Worm (Caenorhabditis elegans) whole organism, dauer: ENCODE data around the gene ptr-9.

Source experiments
- unc-62 ChIP-seq: sonication (generic microtip); optimal IDR thresholded peaks from 2 replicates; lab custom pipeline; 2017; ENCODE audit warnings: missing biosample characterization, missing genetic modification reagents, missing genetic modification characterization

Gene ptr-9

DNA sequence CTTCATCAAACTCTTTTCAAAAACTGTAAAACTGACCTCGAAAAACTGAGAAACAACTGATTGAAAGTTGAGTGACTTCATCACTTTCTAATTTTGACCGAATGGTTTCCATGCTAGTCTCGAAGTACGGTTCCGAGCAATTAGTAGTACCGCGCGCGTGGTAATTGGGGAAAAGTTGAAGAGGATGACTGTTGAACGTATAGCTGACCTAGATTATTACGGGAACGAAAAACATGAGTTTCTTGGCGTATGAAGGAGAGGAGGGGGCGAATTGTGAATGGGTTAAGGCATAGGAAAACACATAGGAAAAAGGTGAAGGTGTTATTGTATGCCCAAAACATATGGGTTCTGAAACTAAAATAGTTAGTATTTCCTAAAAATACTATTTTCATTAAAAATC, at the start of gene ptr-9:
Gene ptr-9, minus strand, starts transcription at position 101 of the 400 bp plus-strand sequence.
- no peak for TF ChIP-seq unc-62 (GFP tag; lab: Kevin White, UChicago)

DNA sequence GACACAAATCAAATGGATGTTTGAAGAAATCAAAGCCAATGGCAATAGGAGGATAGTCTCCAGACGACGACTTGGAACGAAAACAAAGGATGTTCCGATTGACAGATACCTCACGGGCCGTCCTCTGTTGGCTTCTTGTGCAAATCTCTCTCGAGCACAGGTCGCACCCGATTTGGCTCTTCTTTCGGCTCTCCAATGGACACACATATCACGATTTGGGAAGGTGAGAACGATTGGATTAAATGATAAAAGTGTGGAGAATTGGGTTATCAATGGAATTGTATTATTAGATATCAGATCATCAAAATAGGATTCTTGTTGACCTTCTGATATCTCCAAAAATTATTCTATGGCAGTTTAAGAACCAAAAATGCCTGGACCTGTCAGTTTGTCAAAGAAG, 44.7 kb upstream of the ptr-9 start, which contains the start of gene ZC84.1:
Gene ZC84.1, minus strand, starts transcription at position 101 of the 400 bp plus-strand sequence.
- no peak for TF ChIP-seq unc-62 (GFP tag; lab: Kevin White, UChicago)

DNA sequence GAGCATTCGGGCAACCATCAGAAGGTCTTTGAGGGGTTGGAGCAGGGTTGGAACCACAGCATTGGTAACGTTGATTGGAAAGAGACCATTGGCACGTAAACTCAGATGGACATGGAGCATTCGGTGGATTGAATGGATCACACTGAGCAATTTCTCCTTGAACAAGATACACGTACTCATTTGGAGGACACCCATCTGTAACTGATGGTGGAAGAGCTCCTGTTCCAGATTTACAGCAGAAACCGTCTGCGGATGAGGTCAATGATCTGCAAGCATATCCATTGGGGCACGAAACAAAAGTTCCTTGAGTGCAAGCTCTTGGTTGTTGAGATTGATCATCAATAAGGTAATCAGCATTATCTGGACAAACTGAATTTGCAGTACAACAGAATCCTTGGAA, 40.5 kb upstream of the ptr-9 start:
- TF ChIP-seq unc-62 (GFP tag; lab: Kevin White, UChicago): no peak

ce11 chrIII:9199605-9200004, 38.2 kb upstream of the ptr-9 start, which contains the start of gene ZC84.6:
ZC84.6 (minus strand) TSS chrIII:9199705.
- TF ChIP-seq unc-62 (GFP tag; lab: Kevin White, UChicago): no peak

DNA sequence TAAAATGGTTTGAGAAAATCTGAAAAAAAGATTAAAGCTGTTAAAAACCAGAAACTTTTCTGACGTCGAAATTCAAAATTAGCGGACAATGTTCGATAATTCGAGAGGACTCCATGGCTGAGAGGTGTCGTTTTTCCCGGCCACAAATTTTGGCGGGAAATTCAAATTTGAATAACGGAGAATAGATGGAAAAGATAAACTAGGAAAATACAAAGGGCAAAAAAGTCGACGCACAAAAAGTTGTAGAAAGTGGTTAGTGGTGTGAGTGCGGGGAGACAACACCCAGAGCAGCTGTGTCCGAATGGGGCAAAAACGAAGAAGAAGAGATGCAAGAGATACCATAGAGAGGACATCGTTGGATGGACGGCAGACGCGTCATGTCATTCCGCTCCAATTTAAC, 29.6 kb upstream of the ptr-9 start, which contains the start of gene cls-3:
Gene cls-3, minus strand, starts transcription at position 19 of the 400 bp plus-strand sequence.
- TF ChIP-seq unc-62 (GFP tag; lab: Kevin White, UChicago): no peak

- TF ChIP-seq unc-62 (GFP tag; lab: Kevin White, UChicago): no peak
These were observed 24.3 kb upstream of the ptr-9 start, which contains the start of gene ZC84.7 for ce11 chrIII:9185722-9186121. ZC84.7 (plus strand) TSS chrIII:9186022.

DNA sequence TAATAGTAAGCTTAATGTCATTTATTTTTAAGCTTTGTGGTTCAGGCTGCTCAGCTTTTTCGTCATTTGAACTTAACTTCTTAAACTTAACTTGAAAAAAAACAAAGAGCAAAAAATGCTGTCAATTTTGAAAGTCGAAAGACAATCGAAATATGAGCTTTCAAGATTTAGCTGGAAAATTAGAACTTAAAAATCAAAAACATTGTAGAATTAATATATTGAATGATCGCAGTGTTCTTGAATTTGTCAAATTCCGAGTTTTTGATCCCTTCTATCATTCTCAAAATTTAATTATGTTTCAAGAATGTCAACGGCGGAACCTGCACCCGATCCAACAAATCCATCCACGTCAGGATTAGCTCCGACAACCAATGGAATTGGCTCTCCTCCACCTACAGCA, 19.8 kb upstream of the ptr-9 start, which contains the start of gene tax-4:
Gene tax-4, plus strand, starts transcription at position 301 of the 400 bp plus-strand sequence.
- TF ChIP-seq unc-62 (GFP tag; lab: Kevin White, UChicago): no peak

ce11 chrIII:9177874-9178273, 16.4 kb upstream of the ptr-9 start:
- no peak for TF ChIP-seq unc-62 (GFP tag; lab: Kevin White, UChicago)

DNA sequence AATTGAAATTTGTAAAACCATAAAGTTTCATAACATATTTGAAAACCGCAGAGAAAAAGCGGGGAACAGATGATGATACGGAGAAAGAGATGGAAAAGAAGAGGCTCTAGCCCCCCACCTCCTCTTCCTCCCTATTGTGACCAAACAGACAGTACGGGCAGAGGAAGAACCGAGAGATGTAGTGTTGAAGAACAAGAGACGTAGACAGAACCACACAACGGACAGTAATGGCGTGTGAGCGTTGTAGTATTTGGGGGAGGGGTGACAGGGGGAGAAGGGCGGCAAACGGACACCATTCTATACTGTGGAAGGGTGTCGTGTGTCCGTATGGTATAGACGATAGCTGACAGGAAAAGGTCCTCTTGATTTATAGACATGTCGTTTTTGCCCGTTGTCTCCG, 14.6 kb upstream of the ptr-9 start:
- TF ChIP-seq unc-62 (GFP tag; lab: Kevin White, UChicago): no peak

DNA sequence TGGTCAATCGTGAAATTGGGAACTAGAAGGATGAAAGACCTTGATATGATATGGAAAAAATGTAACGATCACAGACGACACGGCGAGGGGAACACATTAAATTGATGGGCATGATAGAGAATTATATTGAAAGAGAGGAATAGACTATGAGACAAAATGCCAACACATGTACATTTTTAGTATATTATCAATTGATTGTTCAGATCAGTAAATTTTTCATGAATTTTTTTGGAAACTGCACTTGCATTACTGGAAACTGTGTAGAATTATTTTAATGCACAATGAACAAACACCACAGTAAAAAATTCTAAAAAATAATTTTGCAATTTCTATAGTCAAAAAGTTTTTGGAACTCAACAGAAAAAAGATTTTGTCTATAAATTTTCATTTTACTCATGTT, 11.8 kb upstream of the ptr-9 start:
- TF ChIP-seq unc-62 (GFP tag; lab: Kevin White, UChicago): no peak

DNA sequence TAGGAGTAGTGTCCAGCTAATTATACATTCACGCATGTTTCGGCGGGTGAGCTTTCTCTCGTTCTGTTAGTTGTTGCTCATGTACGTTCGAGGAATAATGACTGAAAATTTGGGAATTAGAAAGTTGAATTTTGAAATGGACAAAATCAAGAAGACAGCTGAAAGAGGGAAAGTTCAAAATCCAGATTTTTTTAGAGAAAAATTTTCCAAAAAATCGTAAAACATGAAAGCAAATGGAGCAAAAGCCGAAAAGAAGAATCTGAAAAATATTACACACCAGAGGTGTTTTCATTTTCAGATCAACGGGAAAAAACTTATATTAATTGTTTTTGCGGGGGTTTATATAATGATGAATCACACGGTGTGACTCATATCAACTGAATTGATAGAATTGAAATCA, 11.2 kb upstream of the ptr-9 start, which contains the start of gene ina-1:
Gene ina-1, minus strand, starts transcription at position 101 of the 400 bp plus-strand sequence.
- TF ChIP-seq unc-62 (GFP tag; lab: Kevin White, UChicago): no peak

DNA sequence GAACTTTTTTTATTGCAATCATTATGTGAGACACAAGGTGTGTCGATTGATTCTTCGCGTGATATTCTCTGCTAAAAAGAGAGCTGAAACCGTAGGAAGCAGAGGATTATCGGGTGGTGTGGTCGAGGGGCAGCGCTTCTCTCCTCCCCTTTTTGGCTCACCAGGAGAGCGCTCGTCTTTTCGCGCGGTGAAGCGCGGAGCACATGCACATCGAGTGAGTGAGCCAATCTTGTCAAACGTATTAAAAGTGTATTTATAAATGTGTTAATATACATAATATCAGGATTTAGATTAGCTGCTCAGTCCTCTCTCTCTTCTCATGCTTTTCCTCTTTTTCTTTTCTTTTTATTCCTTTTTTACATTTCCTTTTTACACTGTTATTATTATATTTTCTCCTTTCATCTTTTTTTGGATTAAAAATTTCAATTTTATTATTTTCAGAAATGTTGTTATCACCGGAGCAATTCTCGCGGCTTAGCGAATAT, 1.2 kb upstream of the ptr-9 start, which contains the start of gene dgk-3:
Gene dgk-3, plus strand, starts transcription at position 435 of the 485 bp plus-strand sequence.
- TF ChIP-seq unc-62 (GFP tag; lab: Kevin White, UChicago): no peak

DNA sequence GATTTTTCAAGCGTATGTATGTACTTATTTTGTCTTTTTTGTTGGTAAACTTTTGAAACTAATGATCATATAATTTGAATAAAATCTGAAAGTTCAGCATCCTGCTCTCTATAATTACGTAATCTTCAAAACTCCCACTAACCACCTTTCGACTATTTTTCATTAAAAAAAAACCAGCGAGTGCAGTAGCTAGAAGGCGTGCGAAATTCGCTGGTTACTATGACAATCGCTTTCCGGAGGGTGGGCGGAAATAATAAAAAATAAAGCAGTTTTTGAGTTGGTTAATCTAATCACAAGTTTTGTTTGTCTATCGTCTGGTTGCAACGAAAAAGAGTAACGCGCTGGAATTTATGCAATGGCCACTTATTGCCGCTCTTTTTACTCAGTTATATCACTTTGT, 6.7 kb downstream of the ptr-9 start, which contains the start of gene irld-34:
Gene irld-34, plus strand, starts transcription at position 301 of the 400 bp plus-strand sequence.
- TF ChIP-seq unc-62 (GFP tag; lab: Kevin White, UChicago): no peak

DNA sequence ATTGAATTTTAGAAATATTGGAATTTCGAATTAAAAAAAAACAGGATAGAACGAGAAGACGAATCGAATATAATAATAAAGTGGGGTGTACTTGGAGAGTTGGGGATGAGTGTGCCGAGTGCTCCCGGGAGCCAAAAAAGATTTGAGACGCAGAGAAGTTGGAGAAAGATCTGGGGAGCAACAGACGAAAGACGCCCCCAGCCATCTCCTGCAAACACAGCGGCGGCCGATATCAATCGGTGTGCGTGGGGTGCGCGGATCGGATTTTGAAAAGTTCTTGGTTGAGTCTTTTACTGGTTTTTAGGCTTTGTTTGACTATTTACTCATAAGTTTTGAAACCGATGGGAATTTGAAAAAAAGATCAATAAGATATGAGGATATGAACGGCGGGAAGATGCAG, 7.6 kb downstream of the ptr-9 start, which contains the start of gene nhl-1:
Gene nhl-1, minus strand, starts transcription at position 101 of the 400 bp plus-strand sequence.
- TF ChIP-seq unc-62 (GFP tag; lab: Kevin White, UChicago): no peak

DNA sequence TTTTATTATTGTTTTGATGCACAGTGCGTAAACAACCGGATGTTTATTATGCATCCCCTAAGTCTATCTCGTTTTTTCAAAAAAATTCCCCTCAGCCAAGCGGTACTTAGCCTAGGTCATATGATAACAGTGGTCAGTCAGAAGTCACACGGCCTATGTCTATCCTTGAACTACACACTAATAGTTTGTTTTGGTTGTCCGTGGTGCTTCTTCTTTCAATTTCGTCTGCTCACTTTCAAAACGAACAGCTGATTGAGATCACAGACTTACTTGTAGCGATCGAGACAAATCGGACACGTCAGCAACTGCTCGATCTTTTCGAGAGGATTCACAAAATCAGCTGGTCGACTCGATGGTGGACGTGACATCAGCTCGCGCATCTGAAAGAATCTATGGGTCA, 8.5 kb downstream of the ptr-9 start:
- TF ChIP-seq unc-62 (GFP tag; lab: Kevin White, UChicago): no peak

DNA sequence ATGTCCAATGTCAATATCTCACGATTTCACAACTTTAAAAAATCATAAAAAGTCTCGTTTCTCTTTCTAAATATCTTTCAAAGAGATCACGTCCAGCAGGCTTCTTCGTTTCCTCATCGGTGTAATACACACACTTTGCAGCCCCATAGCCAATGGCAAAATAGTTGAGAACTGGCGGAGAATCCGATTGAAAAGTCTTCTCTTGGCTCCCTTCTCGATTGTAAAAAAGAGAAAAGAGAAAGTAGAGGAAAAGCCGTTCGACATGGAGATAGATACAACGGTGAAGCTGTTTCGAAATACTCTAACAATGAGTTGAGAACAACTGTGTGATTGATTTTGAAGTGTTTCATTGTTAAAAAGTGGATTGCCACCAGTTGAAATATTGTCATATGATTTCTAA, 9.7 kb downstream of the ptr-9 start:
- TF ChIP-seq unc-62 (GFP tag; lab: Kevin White, UChicago): no peak

ce11 chrIII:9149132-9149531, 12.3 kb downstream of the ptr-9 start:
- TF ChIP-seq unc-62 (GFP tag; lab: Kevin White, UChicago): no peak
